Fruit fly (Drosophila melanogaster): ENCODE measurements around the gene Flad2.

Flad2 gene

dm6 chr2L:13373435-13374242 is 38.7 kb upstream of the Flad2 start, which contains the start of the genes Bdp1 and CG6565 (continued):
- TF ChIP-seq Gug (GFP tag; IDR thresholded peaks at IDR 0.05) = peak; percentile 98
- peak; percentile 90 for TF ChIP-seq CG31224 (GFP tag; IDR thresholded peaks at IDR 0.05)
- TF ChIP-seq oc (tag; optimal IDR thresholded peaks at IDR 0.05) = peak; percentile 86
- peak; percentile 97 for TF ChIP-seq fd96Cb (tag; optimal IDR thresholded peaks at IDR 0.05)
- no peak for TF ChIP-seq CG7745 (tag; optimal IDR thresholded peaks at IDR 0.05)
- TF ChIP-seq CG8478 (optimal IDR thresholded peaks at IDR 0.05) = no peak
- TF ChIP-seq CG12155 (GFP tag; optimal IDR thresholded peaks at IDR 0.05) = peak; percentile 97
- peak; percentile 92 for TF ChIP-seq Drgx (GFP tag; IDR thresholded peaks at IDR 0.05)
- peak; percentile 96 for TF ChIP-seq Bdp1 (GFP tag; optimal IDR thresholded peaks at IDR 0.05)
- peak; percentile 97 for TF ChIP-seq pb (GFP tag; optimal IDR thresholded peaks at IDR 0.05)
- no peak for TF ChIP-seq CG12769 (tag; optimal IDR thresholded peaks at IDR 0.05)
- TF ChIP-seq CG11085 (GFP tag; IDR thresholded peaks at IDR 0.05) = peak; percentile 93
- peak; percentile 97 for TF ChIP-seq Hmr (GFP tag; optimal IDR thresholded peaks at IDR 0.05)
- no peak; the same call in 1 of the 2 replicates for TF ChIP-seq bbx (GFP tag; IDR thresholded peaks at IDR 0.05; ENCODE audit: partially characterized antibody)
- peak; percentile 97 for TF ChIP-seq ewg (GFP tag; optimal IDR thresholded peaks at IDR 0.05)
- TF ChIP-seq PHDP (tag; optimal IDR thresholded peaks at IDR 0.05) = peak; percentile 95
- peak; percentile 86 for TF ChIP-seq wdn (GFP tag; IDR thresholded peaks at IDR 0.05)
- peak; percentile 97 for TF ChIP-seq esg (GFP tag; conservative IDR thresholded peaks at IDR 0.05)
- peak; percentile 93 for TF ChIP-seq H2.0 (GFP tag; IDR thresholded peaks at IDR 0.05)
- peak; percentile 81 for TF ChIP-seq gt (GFP tag; IDR thresholded peaks at IDR 0.05)
- TF ChIP-seq CG15269 (tag; optimal IDR thresholded peaks at IDR 0.05) = peak; percentile 96
- peak; percentile 90 for TF ChIP-seq NFAT (GFP tag; IDR thresholded peaks at IDR 0.05)
- peak; percentile 80 for TF ChIP-seq nom (GFP tag; optimal IDR thresholded peaks at IDR 0.05)
- peak; percentile 96 for TF ChIP-seq Oli (tag; optimal IDR thresholded peaks at IDR 0.05)
- peak; percentile 92 for TF ChIP-seq ara (GFP tag; IDR thresholded peaks at IDR 0.05)
- TF ChIP-seq CG3838 (GFP tag; optimal IDR thresholded peaks at IDR 0.05) = peak; percentile 95
- peak; percentile 88 for TF ChIP-seq Sry-β (GFP tag; optimal IDR thresholded peaks at IDR 0.05)
- peak; percentile 96 for TF ChIP-seq CG33557 (GFP tag; optimal IDR thresholded peaks at IDR 0.05)
- TF ChIP-seq Bteb2 (GFP tag; optimal IDR thresholded peaks at IDR 0.05) = peak; percentile 98
- peak; percentile 97 for TF ChIP-seq CG5245 (GFP tag; optimal IDR thresholded peaks at IDR 0.05)
- peak; percentile 96 to 98 for TF ChIP-seq Hr51 (GFP tag; optimal IDR thresholded peaks at IDR 0.05)
- peak; percentile 95 for TF ChIP-seq fd3F (GFP tag; optimal IDR thresholded peaks at IDR 0.05)
- peak; percentile 94 for TF ChIP-seq tup (GFP tag; optimal IDR thresholded peaks at IDR 0.05)
- TF ChIP-seq tio (GFP tag; optimal IDR thresholded peaks at IDR 0.05) = peak; percentile 99
- peak; percentile 95 for TF ChIP-seq her (GFP tag; optimal IDR thresholded peaks at IDR 0.05)
- TF ChIP-seq az2 (GFP tag; optimal IDR thresholded peaks at IDR 0.05) = peak; percentile 98
- no peak for TF ChIP-seq br (optimal IDR thresholded peaks at IDR 0.05)
- TF ChIP-seq nerfin-2 (GFP tag; IDR thresholded peaks at IDR 0.05; ENCODE audit: partially characterized antibody) = no peak
- TF ChIP-seq H15 (GFP tag; IDR thresholded peaks at IDR 0.05) = peak; percentile 93
- peak; percentile 94 for TF ChIP-seq CG8388 (GFP tag; optimal IDR thresholded peaks at IDR 0.05)
- peak; percentile 78 for TF ChIP-seq onecut (GFP tag; IDR thresholded peaks at IDR 0.05)
- peak; percentile 99 for TF ChIP-seq CG16815 (GFP tag; optimal IDR thresholded peaks at IDR 0.05)
- TF ChIP-seq CG12104 (GFP tag; optimal IDR thresholded peaks at IDR 0.05) = peak; percentile 98
- TF ChIP-seq Trl (optimal IDR thresholded peaks at IDR 0.05) = no peak
- TF ChIP-seq Trl (GFP tag; optimal IDR thresholded peaks at IDR 0.05) = peak; percentile 98
- peak; percentile 96 for TF ChIP-seq al (GFP tag; IDR thresholded peaks at IDR 0.05)
- peak; percentile 91 for TF ChIP-seq CG11247 (GFP tag; IDR thresholded peaks at IDR 0.05)
- no peak for TF ChIP-seq pan (optimal IDR thresholded peaks at IDR 0.05)
- TF ChIP-seq pan (GFP tag; optimal IDR thresholded peaks at IDR 0.05 in 1 of 2, IDR thresholded peaks at IDR 0.05 in 1 of 2) = peak in 1 of 2 experiments; percentile 92
- TF ChIP-seq CG13775 (GFP tag; optimal IDR thresholded peaks at IDR 0.05) = peak; percentile 99

Measured in whole organism, embryonic.